Fruit fly (Drosophila melanogaster): ENCODE results near the gene CG33290.

DNA sequence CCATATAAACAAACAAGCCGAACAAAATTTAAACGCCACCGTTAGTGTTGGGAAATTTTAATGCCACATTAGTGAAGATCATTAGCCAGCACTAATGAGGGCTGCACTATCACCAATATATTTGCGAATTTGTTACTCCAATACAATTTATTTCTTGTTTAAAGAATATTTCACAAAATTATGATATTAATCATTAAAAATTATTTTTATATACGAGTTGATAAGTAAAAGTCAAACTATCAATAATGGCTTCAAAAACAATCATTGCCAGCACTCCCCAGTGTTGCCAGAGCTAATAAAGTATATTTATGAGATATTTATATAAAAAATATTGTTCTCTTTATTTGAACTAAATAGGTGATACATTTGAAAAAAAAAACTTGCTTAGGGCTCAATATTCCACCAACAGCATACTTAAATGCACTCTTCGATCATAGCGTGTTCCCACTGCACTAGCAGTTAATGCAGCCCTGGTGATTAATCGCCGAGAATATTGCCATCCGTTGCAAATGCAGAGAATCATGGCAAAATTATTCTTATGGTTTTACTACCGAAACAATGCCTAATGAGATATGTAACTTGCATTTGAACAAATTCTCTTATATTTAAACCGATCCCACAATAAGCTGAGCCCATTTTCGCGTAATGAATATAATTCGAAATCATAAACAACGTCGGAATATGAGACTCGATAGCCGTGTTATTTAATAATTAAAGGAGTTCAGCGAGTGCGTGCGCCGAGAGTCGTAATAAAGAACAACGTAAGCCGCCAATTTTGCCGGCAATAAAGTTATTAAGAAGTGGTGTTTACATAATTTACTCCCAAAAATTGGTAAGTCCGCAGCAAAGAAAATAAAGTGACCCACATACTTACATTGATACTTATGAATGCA, 26.1 kb upstream of the CG33290 start, which contains the start of the genes SAK and Cdk12:
- peak; percentile 30 for TF ChIP-seq ERR (GFP tag; optimal IDR thresholded peaks at IDR 0.05)
- peak; percentile 85 for TF ChIP-seq CG4424 (GFP tag; optimal IDR thresholded peaks at IDR 0.05)
- TF ChIP-seq CG16779 (GFP tag; IDR thresholded peaks at IDR 0.05) = 0 out of 2 replicates have a peak, but pooled peaks have one; percentile 30
- peak; percentile 88 for TF ChIP-seq CG11504 (tag; optimal IDR thresholded peaks at IDR 0.05)
- no peak for TF ChIP-seq bbx (GFP tag; IDR thresholded peaks at IDR 0.05; ENCODE audit: partially characterized antibody)

Data from whole organism, embryonic.